Fruit fly (Drosophila melanogaster) whole organism, embryonic: ENCODE results near the gene Herc4.

Experiments used
- BEAF-32 ChIP-seq: fragments of 200-800 bp; sonication (Bioruptor generic); optimal IDR thresholded peaks from 3 replicates; lab custom pipeline; 2017; ENCODE audit warnings: missing biosample characterization, missing genetic modification characterization, mild to moderate bottlenecking, moderate library complexity, missing genetic modification reagents
- Bgb ChIP-seq: fragments of 200-800 bp; sonication (Bioruptor generic); IDR thresholded peaks from 2 replicates; pipeline ENCODE4 v1.3.6; 2022; ENCODE audit warnings: missing biosample characterization, missing genetic modification characterization; ENCODE audit not compliant: partially characterized antibody
- Blimp-1 ChIP-seq: fragments of 200-800 bp; sonication (Bioruptor generic); optimal IDR thresholded peaks from 3 replicates; lab custom pipeline; 2018; ENCODE audit warnings: missing biosample characterization, missing genetic modification characterization, mild to moderate bottlenecking, moderate library complexity, missing genetic modification reagents
- CG1024 ChIP-seq: fragments of 200-800 bp; sonication (Bioruptor generic); IDR thresholded peaks from 2 replicates; pipeline ENCODE4 v1.3.6; 2022; ENCODE audit warnings: missing biosample characterization, missing genetic modification characterization
- CG10267 ChIP-seq: fragments of 200-800 bp; sonication (Bioruptor generic); optimal IDR thresholded peaks from 2 replicates; lab custom pipeline; 2018; ENCODE audit warnings: missing biosample characterization, mild to moderate bottlenecking, missing genetic modification characterization, moderate library complexity
- CG12071 ChIP-seq: fragments of 200-800 bp; sonication (Bioruptor generic); optimal IDR thresholded peaks from 3 replicates; lab custom pipeline; 2018; ENCODE audit warnings: missing biosample characterization, mild to moderate bottlenecking, missing genetic modification characterization
- CG13775 ChIP-seq: fragments of 200-800 bp; sonication (Bioruptor generic); optimal IDR thresholded peaks from 3 replicates; lab custom pipeline; 2017; ENCODE audit warnings: missing biosample characterization, mild to moderate bottlenecking, missing genetic modification characterization
- CG15269 ChIP-seq: fragments of 200-800 bp; sonication (Bioruptor generic); optimal IDR thresholded peaks from 2 replicates; lab custom pipeline; 2018; ENCODE audit warnings: missing biosample characterization, mild to moderate bottlenecking, missing genetic modification characterization, moderate library complexity
- CG15696 ChIP-seq: fragments of 200-800 bp; sonication (Bioruptor generic); optimal IDR thresholded peaks from 2 replicates; lab custom pipeline; 2019; ENCODE audit warnings: missing biosample characterization, mild to moderate bottlenecking, missing genetic modification characterization, moderate library complexity
- CG18476 ChIP-seq: fragments of 200-800 bp; sonication (Bioruptor generic); optimal IDR thresholded peaks from 2 replicates; lab custom pipeline; 2016; ENCODE audit warnings: missing biosample characterization, mild to moderate bottlenecking, missing genetic modification characterization
- CG2202 ChIP-seq: fragments of 200-800 bp; sonication (Bioruptor generic); optimal IDR thresholded peaks from 2 replicates; lab custom pipeline; 2018; ENCODE audit warnings: missing biosample characterization, mild to moderate bottlenecking, missing genetic modification characterization
- CG32532 ChIP-seq: fragments of 200-800 bp; sonication (Bioruptor generic); IDR thresholded peaks from 2 replicates; pipeline ENCODE4 v1.3.6; 2022; ENCODE audit warnings: missing biosample characterization, missing genetic modification characterization
- CG33557 ChIP-seq: fragments of 200-800 bp; sonication (Bioruptor generic); optimal IDR thresholded peaks from 2 replicates; lab custom pipeline; 2019; ENCODE audit warnings: missing biosample characterization, mild to moderate bottlenecking, missing genetic modification characterization, moderate library complexity
- CG3838 ChIP-seq: fragments of 200-800 bp; sonication (Bioruptor generic); optimal IDR thresholded peaks from 3 replicates; lab custom pipeline; 2016; ENCODE audit warnings: missing biosample characterization, missing genetic modification characterization
- CG5180 ChIP-seq: fragments of 200-800 bp; sonication (Bioruptor generic); optimal IDR thresholded peaks from 3 replicates; lab custom pipeline; 2017; ENCODE audit warnings: missing biosample characterization, missing genetic modification characterization, mild to moderate bottlenecking, moderate library complexity, missing genetic modification reagents
- CG6683 ChIP-seq: fragments of 200-800 bp; sonication (Bioruptor generic); optimal IDR thresholded peaks from 2 replicates; lab custom pipeline; 2017; ENCODE audit warnings: missing biosample characterization, mild to moderate bottlenecking, missing genetic modification characterization, missing genetic modification reagents
- CG6765 ChIP-seq: fragments of 200-800 bp; sonication (Bioruptor generic); optimal IDR thresholded peaks from 3 replicates; lab custom pipeline; 2017; ENCODE audit warnings: missing biosample characterization, mild to moderate bottlenecking, missing genetic modification characterization
- CG7372 ChIP-seq: fragments of 200-800 bp; sonication (Bioruptor generic); IDR thresholded peaks from 2 replicates; pipeline ENCODE4 v1.3.6; 2022; ENCODE audit warnings: missing biosample characterization, missing genetic modification characterization
- Chrac-16 ChIP-seq: fragments of 200-800 bp; sonication (Bioruptor generic); optimal IDR thresholded peaks from 3 replicates; lab custom pipeline; 2016; ENCODE audit warnings: missing biosample characterization, missing genetic modification characterization
- CkIIα-i1 ChIP-seq: fragments of 200-800 bp; sonication (Bioruptor generic); IDR thresholded peaks from 2 replicates; pipeline ENCODE4 v1.3.6; 2022; ENCODE audit warnings: missing biosample characterization, missing genetic modification characterization
- Drgx ChIP-seq: fragments of 200-800 bp; sonication (Bioruptor generic); IDR thresholded peaks from 2 replicates; pipeline ENCODE4 v1.3.6; 2022; ENCODE audit warnings: missing biosample characterization, missing genetic modification characterization
- Eip74EF ChIP-seq, 2 experiments: fragments of 200-800 bp in 1 of 2; fragments of >200 bp in 1 of 2; sonication (Bioruptor generic) in 1 of 2; optimal IDR thresholded peaks; 2 replicates each; lab custom pipeline; 2017 to 2019; ENCODE audit warnings: missing biosample characterization in 2 of 2, missing genetic modification characterization in 2 of 2, mild to moderate bottlenecking in 1 of 2, moderate library complexity in 1 of 2
- Hey ChIP-seq: fragments of 200-800 bp; sonication (Bioruptor generic); optimal IDR thresholded peaks from 3 replicates; lab custom pipeline; 2018; ENCODE audit warnings: missing biosample characterization, mild to moderate bottlenecking, missing genetic modification characterization
- NC2α ChIP-seq: fragments of 200-800 bp; sonication (Bioruptor generic); optimal IDR thresholded peaks from 2 replicates; lab custom pipeline; 2016; ENCODE audit warnings: missing biosample characterization, missing genetic modification characterization
- Nf-YB ChIP-seq: fragments of 200-800 bp; sonication (Bioruptor generic); optimal IDR thresholded peaks from 3 replicates; lab custom pipeline; 2019; ENCODE audit warnings: missing biosample characterization, mild to moderate bottlenecking, missing genetic modification characterization, moderate library complexity
- Pdp1 ChIP-seq, 2 experiments: fragments of 200-800 bp; sonication (Bioruptor generic); optimal IDR thresholded peaks; 3 replicates each; lab custom pipeline; 2016; ENCODE audit warnings: missing biosample characterization in 2 of 2, missing genetic modification characterization in 2 of 2, mild to moderate bottlenecking in 1 of 2, moderate library complexity in 1 of 2
- Sox100B ChIP-seq: fragments of 200-800 bp; sonication (Bioruptor generic); optimal IDR thresholded peaks from 3 replicates; lab custom pipeline; 2018; ENCODE audit warnings: missing biosample characterization, mild to moderate bottlenecking, missing genetic modification characterization
- Taf1 ChIP-seq: fragments of 200-800 bp; sonication (Bioruptor generic); IDR thresholded peaks from 2 replicates; pipeline ENCODE4 v1.3.6; 2022; ENCODE audit warnings: missing biosample characterization, missing genetic modification characterization
- YL-1 ChIP-seq: fragments of 200-800 bp; sonication (Bioruptor generic); optimal IDR thresholded peaks from 3 replicates; lab custom pipeline; 2017; ENCODE audit warnings: missing biosample characterization, mild to moderate bottlenecking, missing genetic modification characterization
- ato ChIP-seq: fragments of 200-800 bp; sonication (Bioruptor generic); IDR thresholded peaks from 2 replicates; pipeline ENCODE4 v1.3.6; 2022; ENCODE audit warnings: missing biosample characterization, missing genetic modification characterization; ENCODE audit not compliant: partially characterized antibody
- dan ChIP-seq: fragments of 200-800 bp; sonication (Bioruptor generic); IDR thresholded peaks from 2 replicates; pipeline ENCODE4 v1.3.6; 2022; ENCODE audit warnings: missing biosample characterization, missing genetic modification characterization
- ems ChIP-seq: fragments of 200-800 bp; sonication (Bioruptor generic); optimal IDR thresholded peaks from 3 replicates; lab custom pipeline; 2016; ENCODE audit warnings: missing biosample characterization, missing genetic modification characterization
- fd102C ChIP-seq: fragments of 200-800 bp; sonication (Bioruptor generic); optimal IDR thresholded peaks from 2 replicates; lab custom pipeline; 2018; ENCODE audit warnings: missing biosample characterization, mild to moderate bottlenecking, missing genetic modification characterization, moderate library complexity
- fru ChIP-seq: fragments of >200 bp; optimal IDR thresholded peaks from 2 replicates; lab custom pipeline; 2017
- gcm2 ChIP-seq: fragments of 200-800 bp; sonication (Bioruptor generic); optimal IDR thresholded peaks from 2 replicates; lab custom pipeline; 2016; ENCODE audit warnings: missing biosample characterization, missing genetic modification characterization
- grau ChIP-seq: fragments of 200-800 bp; optimal IDR thresholded peaks from 3 replicates; lab custom pipeline; 2019; ENCODE audit warnings: missing biosample characterization, mild to moderate bottlenecking, missing genetic modification characterization, moderate library complexity
- gsb ChIP-seq: fragments of 200-800 bp; sonication (Bioruptor generic); IDR thresholded peaks from 2 replicates; pipeline ENCODE4 v1.3.6; 2022; ENCODE audit warnings: missing biosample characterization, missing genetic modification characterization
- gsb-n ChIP-seq: fragments of 200-800 bp; sonication (Bioruptor generic); optimal IDR thresholded peaks from 3 replicates; lab custom pipeline; 2018; ENCODE audit warnings: missing biosample characterization, mild to moderate bottlenecking, missing genetic modification characterization
- ham ChIP-seq: fragments of 200-800 bp; sonication (Bioruptor generic); IDR thresholded peaks from 2 replicates; pipeline ENCODE4 v1.3.6; 2022; ENCODE audit warnings: missing biosample characterization, missing genetic modification characterization
- maf-S ChIP-seq: fragments of 200-800 bp; sonication (Bioruptor generic); optimal IDR thresholded peaks from 2 replicates; lab custom pipeline; 2016; ENCODE audit warnings: missing biosample characterization, missing genetic modification characterization
- mam ChIP-seq: fragments of 200-800 bp; sonication (Bioruptor generic); optimal IDR thresholded peaks from 3 replicates; lab custom pipeline; 2016; ENCODE audit warnings: missing biosample characterization, missing genetic modification characterization
- mld ChIP-seq: fragments of 200-800 bp; sonication (Bioruptor generic); IDR thresholded peaks from 3 replicates; pipeline ENCODE4 v1.3.6; 2022; ENCODE audit warnings: missing biosample characterization, missing genetic modification characterization; ENCODE audit not compliant: partially characterized antibody
- pfk ChIP-seq: fragments of 200-800 bp; sonication (Bioruptor generic); optimal IDR thresholded peaks from 2 replicates; lab custom pipeline; 2018; ENCODE audit warnings: missing biosample characterization, mild to moderate bottlenecking, missing genetic modification characterization, moderate library complexity
- pnt ChIP-seq: fragments of 200-800 bp; sonication (Bioruptor generic); optimal IDR thresholded peaks from 3 replicates; lab custom pipeline; 2016; ENCODE audit warnings: missing biosample characterization, missing genetic modification characterization
- ssp ChIP-seq: fragments of 200-800 bp; sonication (Bioruptor generic); IDR thresholded peaks from 2 replicates; pipeline ENCODE4 v1.3.6; 2022; ENCODE audit warnings: missing biosample characterization, missing genetic modification characterization
- sug ChIP-seq: fragments of 200-800 bp; optimal IDR thresholded peaks from 2 replicates; lab custom pipeline; 2019; ENCODE audit warnings: missing biosample characterization, mild to moderate bottlenecking, missing genetic modification characterization, moderate library complexity
- tio ChIP-seq: fragments of 200-800 bp; sonication (Bioruptor generic); optimal IDR thresholded peaks from 2 replicates; lab custom pipeline; 2017; ENCODE audit warnings: missing biosample characterization, missing genetic modification characterization, inconsistent platforms
- tup ChIP-seq: fragments of 200-800 bp; sonication (Bioruptor generic); optimal IDR thresholded peaks from 2 replicates; lab custom pipeline; 2016; ENCODE audit warnings: missing biosample characterization, mild to moderate bottlenecking, missing genetic modification characterization, moderate library complexity
- zen ChIP-seq: fragments of 200-800 bp; sonication (Bioruptor generic); optimal IDR thresholded peaks from 3 replicates; lab custom pipeline; 2018; ENCODE audit warnings: missing biosample characterization, mild to moderate bottlenecking, missing genetic modification characterization, moderate library complexity
- zfh1 ChIP-seq: fragments of 200-800 bp; sonication (Bioruptor generic); IDR thresholded peaks from 3 replicates; pipeline ENCODE4 v1.3.6; 2022; ENCODE audit warnings: missing biosample characterization, missing genetic modification characterization
- zfh2 ChIP-seq: fragments of 200-800 bp; sonication (Bioruptor generic); optimal IDR thresholded peaks from 2 replicates; lab custom pipeline; 2016; ENCODE audit warnings: missing biosample characterization, missing genetic modification characterization

Herc4 gene

dm6 chr3L:1358338-1358737 is 44.8 kb downstream of the Herc4 start (continued):
- TF ChIP-seq grau (tag; lab: Kevin White, UChicago) (no peak), CkIIα-i1 (GFP tag; lab: Robert Waterston, UW) (no peak), mld (GFP tag; lab: Robert Waterston, UW) (no peak), ato (no peak), pfk (GFP tag; lab: Kevin White, UChicago) (no peak), dan (GFP tag; lab: Robert Waterston, UW) (no peak), YL-1 (GFP tag; lab: Kevin White, UChicago) (no peak), gsb-n (tag; lab: Kevin White, UChicago) (no peak), Blimp-1 (GFP tag; lab: Kevin White, UChicago) (no peak), CG15269 (tag; lab: Kevin White, UChicago) (no peak), tio (no peak), Eip74EF (GFP tag; optimal IDR thresholded peaks at IDR 0.05; lab: Kevin White, UChicago) (no peak), CG33557 (GFP tag; lab: Kevin White, UChicago) (no peak), Taf1 (no peak), Nf-YB (no peak), fd102C (GFP tag; lab: Kevin White, UChicago) (peak; percentile 29), Bgb (GFP tag; lab: Robert Waterston, UW) (no peak), ssp (GFP tag; lab: Robert Waterston, UW) (peak; percentile 7; the same call in 1 of the 2 replicates), sug (tag; lab: Kevin White, UChicago) (no peak), CG6765 (GFP tag; lab: Kevin White, UChicago) (no peak), CG18476 (GFP tag; lab: Kevin White, UChicago) (no peak), CG1024 (GFP tag; lab: Robert Waterston, UW) (no peak), CG2202 (tag; lab: Kevin White, UChicago) (no peak), pnt (no peak), Chrac-16 (GFP tag; lab: Kevin White, UChicago) (peak; percentile 1), Pdp1 (GFP tag; optimal IDR thresholded peaks at IDR 0.05; lab: Kevin White, UChicago) (no peak), CG12071 (GFP tag; lab: Kevin White, UChicago) (no peak), Drgx (GFP tag; lab: Robert Waterston, UW) (no peak), NC2α (GFP tag; lab: Kevin White, UChicago) (no peak), Sox100B (GFP tag; lab: Kevin White, UChicago) (no peak), zen (tag; lab: Kevin White, UChicago) (peak; percentile 51), Hey (no peak), CG3838 (no peak), CG13775 (GFP tag; lab: Kevin White, UChicago) (no peak), CG7372 (GFP tag; lab: Robert Waterston, UW) (no peak), zfh2 (GFP tag; lab: Kevin White, UChicago) (no peak), ems (no peak), CG6683 (GFP tag; lab: Kevin White, UChicago) (no peak), gcm2 (GFP tag; lab: Kevin White, UChicago) (no peak), mam (no peak), maf-S (GFP tag; lab: Kevin White, UChicago) (no peak), BEAF-32 (GFP tag; lab: Kevin White, UChicago) (no peak), gsb (GFP tag; lab: Robert Waterston, UW) (no peak), CG5180 (GFP tag; lab: Kevin White, UChicago) (no peak), fru (no peak), zfh1 (GFP tag; lab: Robert Waterston, UW) (peak; percentile 65; the same call in 2 of the 3 replicates), CG10267 (tag; lab: Kevin White, UChicago) (no peak), CG32532 (no peak), tup (GFP tag; lab: Kevin White, UChicago) (no peak), ham (GFP tag; lab: Robert Waterston, UW) (no peak), CG15696 (tag; lab: Kevin White, UChicago) (peak; percentile 63)
